Worm (Caenorhabditis elegans) whole organism, late embryonic: ENCODE measurements around the gene C15H9.4.

Experiments
- C08G9.2 ChIP-seq: sonication (generic microtip); optimal IDR thresholded peaks from 2 replicates; lab custom pipeline; 2016; ENCODE audit warnings: mild to moderate bottlenecking, missing genetic modification characterization, moderate library complexity, missing compliant biosample characterization
- K02D7.2 ChIP-seq: sonication (generic microtip); optimal IDR thresholded peaks from 2 replicates; lab custom pipeline; 2017; ENCODE audit warnings: mild to moderate bottlenecking, missing genetic modification characterization, missing compliant biosample characterization
- T23F11.4 ChIP-seq: fragments of 200-800 bp; sonication (Bioruptor generic); optimal IDR thresholded peaks from 2 replicates; lab custom pipeline; 2018; ENCODE audit warnings: mild to moderate bottlenecking, missing genetic modification characterization, missing compliant biosample characterization
- ahr-1 ChIP-seq: sonication (generic microtip); optimal IDR thresholded peaks from 2 replicates; lab custom pipeline; 2016; ENCODE audit warnings: missing genetic modification characterization, missing compliant biosample characterization
- ama-1 ChIP-seq: fragments of 150-350 bp; optimal IDR thresholded peaks from 2 replicates; lab custom pipeline; 2014
- ceh-14 ChIP-seq: sonication (generic microtip); optimal IDR thresholded peaks from 2 replicates; lab custom pipeline; 2016; ENCODE audit warnings: missing genotype, missing genetic modification characterization, missing compliant biosample characterization
- ceh-18 ChIP-seq: sonication (generic microtip); optimal IDR thresholded peaks from 2 replicates; lab custom pipeline; 2016; ENCODE audit warnings: missing genetic modification characterization, missing compliant biosample characterization
- ceh-19 ChIP-seq: fragments of 200-800 bp; sonication (Bioruptor generic); optimal IDR thresholded peaks from 2 replicates; lab custom pipeline; 2018; ENCODE audit warnings: mild to moderate bottlenecking, missing genetic modification characterization, missing compliant biosample characterization
- ceh-2 ChIP-seq: sonication (generic microtip); optimal IDR thresholded peaks from 2 replicates; lab custom pipeline; 2016; ENCODE audit warnings: missing genotype, missing genetic modification characterization, missing compliant biosample characterization
- ceh-31 ChIP-seq: sonication (generic microtip); optimal IDR thresholded peaks from 2 replicates; lab custom pipeline; 2016; ENCODE audit warnings: missing genetic modification characterization, missing compliant biosample characterization
- ceh-34 ChIP-seq: sonication (generic microtip); optimal IDR thresholded peaks from 2 replicates; lab custom pipeline; 2016; ENCODE audit warnings: mild to moderate bottlenecking, missing genetic modification characterization, missing compliant biosample characterization
- ceh-45 ChIP-seq: fragments of 200-800 bp; sonication (Bioruptor generic); IDR thresholded peaks from 2 replicates; pipeline ENCODE4 v1.3.6; 2022; ENCODE audit warnings: missing genetic modification reagents, missing genetic modification characterization, missing compliant biosample characterization
- ceh-48 ChIP-seq: sonication (generic microtip); optimal IDR thresholded peaks from 2 replicates; lab custom pipeline; 2016; ENCODE audit warnings: missing genetic modification characterization, inconsistent platforms, missing compliant biosample characterization
- che-1 ChIP-seq: sonication (generic microtip); optimal IDR thresholded peaks from 2 replicates; lab custom pipeline; 2016; ENCODE audit warnings: mild to moderate bottlenecking, missing genetic modification characterization, missing compliant biosample characterization
- dmd-4 ChIP-seq: sonication (generic microtip); optimal IDR thresholded peaks from 2 replicates; lab custom pipeline; 2016; ENCODE audit warnings: borderline replicate concordance, missing genetic modification characterization, missing compliant biosample characterization
- elt-2 ChIP-seq: sonication (generic microtip); optimal IDR thresholded peaks from 2 replicates; lab custom pipeline; 2016; ENCODE audit warnings: missing genetic modification reagents, missing genetic modification characterization, missing compliant biosample characterization
- ets-4 ChIP-seq: sonication (generic microtip); optimal IDR thresholded peaks from 2 replicates; lab custom pipeline; 2016; ENCODE audit warnings: missing genetic modification characterization, missing compliant biosample characterization
- eyg-1 ChIP-seq: sonication (generic microtip); optimal IDR thresholded peaks from 2 replicates; lab custom pipeline; 2016; ENCODE audit warnings: missing genotype, missing genetic modification characterization, missing compliant biosample characterization
- fax-1 ChIP-seq: sonication (generic microtip); optimal IDR thresholded peaks from 2 replicates; lab custom pipeline; 2016; ENCODE audit warnings: missing genotype, missing genetic modification characterization, missing compliant biosample characterization
- gmeb-2 ChIP-seq: sonication (generic microtip); optimal IDR thresholded peaks from 2 replicates; lab custom pipeline; 2016; ENCODE audit warnings: missing genetic modification characterization, inconsistent platforms, missing compliant biosample characterization
- hlh-13 ChIP-seq: fragments of 200-800 bp; sonication (Bioruptor generic); optimal IDR thresholded peaks from 2 replicates; lab custom pipeline; 2018; ENCODE audit warnings: mild to moderate bottlenecking, missing genetic modification characterization, missing compliant biosample characterization
- hlh-15 ChIP-seq: sonication (generic microtip); optimal IDR thresholded peaks from 2 replicates; lab custom pipeline; 2016; ENCODE audit warnings: missing genetic modification characterization, missing compliant biosample characterization
- hlh-6 ChIP-seq: sonication (generic microtip); optimal IDR thresholded peaks from 2 replicates; lab custom pipeline; 2016; ENCODE audit warnings: missing genotype, missing genetic modification characterization, missing compliant biosample characterization
- hlh-8 ChIP-seq: sonication (generic microtip); optimal IDR thresholded peaks from 2 replicates; lab custom pipeline; 2016; ENCODE audit warnings: missing genotype, missing genetic modification characterization, missing compliant biosample characterization
- mec-3 ChIP-seq: sonication (generic microtip); optimal IDR thresholded peaks from 2 replicates; lab custom pipeline; 2016; ENCODE audit warnings: borderline replicate concordance, missing genetic modification characterization, missing compliant biosample characterization
- nfya-1 ChIP-seq: sonication (generic microtip); optimal IDR thresholded peaks from 2 replicates; lab custom pipeline; 2017; ENCODE audit warnings: missing genetic modification characterization, mild to moderate bottlenecking, missing compliant biosample characterization, antibody characterized with exemption, moderate library complexity
- odd-2 ChIP-seq: sonication (generic microtip); optimal IDR thresholded peaks from 2 replicates; lab custom pipeline; 2017; ENCODE audit warnings: antibody characterized with exemption, mild to moderate bottlenecking, missing genetic modification characterization, missing compliant biosample characterization
- pha-4 ChIP-seq: fragments of 150-350 bp; optimal IDR thresholded peaks from 2 replicates; lab custom pipeline; 2018; ENCODE audit warnings: missing biosample characterization, missing genetic modification reagents, missing genetic modification characterization
- pqm-1 ChIP-seq: sonication (generic microtip); optimal IDR thresholded peaks from 2 replicates; lab custom pipeline; 2016; ENCODE audit warnings: missing genetic modification characterization, missing compliant biosample characterization
- ref-2 ChIP-seq: sonication (generic microtip); optimal IDR thresholded peaks from 2 replicates; lab custom pipeline; 2016; ENCODE audit warnings: missing genetic modification characterization, missing compliant biosample characterization
- sdc-2 ChIP-seq: sonication (generic microtip); optimal IDR thresholded peaks from 2 replicates; lab custom pipeline; 2016; ENCODE audit warnings: missing genotype, missing genetic modification characterization, missing compliant biosample characterization
- sox-2 ChIP-seq: fragments of 200-800 bp; sonication (Bioruptor generic); IDR thresholded peaks from 2 replicates; pipeline ENCODE4 v1.3.6; 2022; ENCODE audit warnings: missing genetic modification reagents, missing genetic modification characterization, missing compliant biosample characterization
- sox-4 ChIP-seq: sonication (generic microtip); optimal IDR thresholded peaks from 2 replicates; lab custom pipeline; 2017; ENCODE audit warnings: mild to moderate bottlenecking, missing genetic modification characterization, inconsistent platforms, missing compliant biosample characterization
- syd-9 ChIP-seq: sonication (generic microtip); optimal IDR thresholded peaks from 2 replicates; lab custom pipeline; 2016; ENCODE audit warnings: mild to moderate bottlenecking, missing genetic modification characterization, moderate library complexity, missing compliant biosample characterization
- tbx-2 ChIP-seq: sonication (generic microtip); optimal IDR thresholded peaks from 2 replicates; lab custom pipeline; 2016; ENCODE audit warnings: missing genetic modification characterization, missing compliant biosample characterization
- tbx-7 ChIP-seq: sonication (generic microtip); optimal IDR thresholded peaks from 2 replicates; lab custom pipeline; 2016; ENCODE audit warnings: missing genotype, missing genetic modification characterization, missing compliant biosample characterization
- unc-3 ChIP-seq, 2 experiments: fragments of 200-800 bp in 1 of 2; sonication (Bioruptor generic) in 1 of 2; sonication (generic microtip) in 1 of 2; conservative IDR thresholded peaks in 1 of 2; optimal IDR thresholded peaks in 1 of 2; 2 replicates each; pipeline versions ENCODE4 v1.3.6 to Lab custom; 2016 to 2022; ENCODE audit warnings: missing compliant biosample characterization in 2 of 2, missing genetic modification characterization in 2 of 2, missing genetic modification reagents in 1 of 2
- unc-42 ChIP-seq: sonication (generic microtip); optimal IDR thresholded peaks from 2 replicates; lab custom pipeline; 2016; ENCODE audit warnings: missing genotype, missing genetic modification characterization, missing compliant biosample characterization
- unc-55 ChIP-seq: sonication (generic microtip); optimal IDR thresholded peaks from 2 replicates; lab custom pipeline; 2017; ENCODE audit warnings: missing biosample characterization, missing genetic modification reagents, missing genetic modification characterization
- unc-86 ChIP-seq: sonication (generic microtip); optimal IDR thresholded peaks from 2 replicates; lab custom pipeline; 2016; ENCODE audit warnings: missing genetic modification characterization, missing compliant biosample characterization
- zip-5 ChIP-seq: sonication (generic microtip); optimal IDR thresholded peaks from 2 replicates; lab custom pipeline; 2016; ENCODE audit warnings: missing genetic modification characterization, missing compliant biosample characterization

C15H9.4 gene

ce11 chrX:6129277-6129676 lies 31.8 kb downstream of the C15H9.4 start:
- TF ChIP-seq zip-5 (no peak), sdc-2 (tag; lab: Kevin White, UChicago) (no peak), eyg-1 (tag; lab: Kevin White, UChicago) (no peak), ceh-48 (tag; lab: Kevin White, UChicago) (no peak), ceh-45 (GFP tag; lab: Robert Waterston, UW) (no peak), hlh-8 (tag; lab: Kevin White, UChicago) (no peak), unc-55 (GFP tag; lab: Kevin White, UChicago) (no peak), K02D7.2 (tag; lab: Kevin White, UChicago) (no peak), hlh-13 (GFP tag; lab: Kevin White, UChicago) (no peak), elt-2 (no peak), unc-42 (no peak)

- TF ChIP-seq unc-3 (GFP tag; conservative IDR thresholded peaks at IDR 0.05; lab: Robert Waterston, UW), result no peak
- peak; percentile 43 for TF ChIP-seq unc-3 (tag; optimal IDR thresholded peaks at IDR 0.05; lab: Kevin White, UChicago)
- TF ChIP-seq ceh-31 (tag; lab: Kevin White, UChicago), result peak; percentile 56
- no peak for TF ChIP-seq gmeb-2 (tag; lab: Kevin White, UChicago)
- peak; percentile 66 for TF ChIP-seq hlh-6 (tag; lab: Kevin White, UChicago)
- TF ChIP-seq C08G9.2, result peak; percentile 4
- peak; percentile 28 for TF ChIP-seq che-1 (tag; lab: Kevin White, UChicago)
- TF ChIP-seq pqm-1, result peak; percentile 15
- no peak for TF ChIP-seq dmd-4 (tag; lab: Kevin White, UChicago)
- peak; percentile 40 for TF ChIP-seq ceh-18 (tag; lab: Kevin White, UChicago)
- TF ChIP-seq sdc-2 (tag; lab: Kevin White, UChicago), result peak; percentile 16
- no peak for TF ChIP-seq unc-86 (tag; lab: Kevin White, UChicago)
- no peak for TF ChIP-seq elt-2
- no peak for TF ChIP-seq zip-5
- peak; percentile 52 for TF ChIP-seq tbx-2
- TF ChIP-seq ceh-2 (tag; lab: Kevin White, UChicago), result no peak
- no peak for TF ChIP-seq sox-2
- TF ChIP-seq unc-42, result peak; percentile 48
- TF ChIP-seq ref-2, result peak; percentile 39
- peak; percentile 21 for TF ChIP-seq hlh-8 (tag; lab: Kevin White, UChicago)
- TF ChIP-seq fax-1 (tag; lab: Kevin White, UChicago), result peak; percentile 10
- TF ChIP-seq syd-9, result peak; percentile 21
- peak; percentile 58 for TF ChIP-seq mec-3 (tag; lab: Kevin White, UChicago)
- peak; percentile 70 for TF ChIP-seq ceh-19 (GFP tag; lab: Kevin White, UChicago)
- peak; percentile 40 for TF ChIP-seq ceh-34 (tag; lab: Kevin White, UChicago)
- no peak for TF ChIP-seq ahr-1 (tag; lab: Kevin White, UChicago)
- peak; percentile 6 for TF ChIP-seq nfya-1 (tag; lab: Kevin White, UChicago)
- TF ChIP-seq ceh-14 (tag; lab: Kevin White, UChicago), result peak; percentile 36
Measured at ce11 chrX:6134423-6134822, 37.0 kb downstream of the C15H9.4 start.

ce11 chrX:6138243-6138642 lies 40.8 kb downstream of the C15H9.4 start, which contains the start of gene Y72A10A.1:
Y72A10A.1 (minus strand) TSS chrX:6138343.
- TF ChIP-seq ceh-14 (tag; lab: Kevin White, UChicago) (no peak), nfya-1 (tag; lab: Kevin White, UChicago) (no peak), ceh-45 (GFP tag; lab: Robert Waterston, UW) (no peak), ceh-2 (tag; lab: Kevin White, UChicago) (no peak), pha-4 (tag; lab: Kevin White, UChicago) (no peak), T23F11.4 (no peak), sox-4 (tag; lab: Kevin White, UChicago) (no peak), tbx-7 (tag; lab: Kevin White, UChicago) (no peak), ama-1 (lab: Kevin White, UChicago) (no peak), ets-4 (tag; lab: Kevin White, UChicago) (no peak), hlh-15 (no peak), odd-2 (tag; lab: Kevin White, UChicago) (no peak)
